Worm (Caenorhabditis elegans) whole organism, mixed stage, embryonic: ENCODE data around the gene Y15E3A.4.

Source experiments
- M03D4.4 ChIP-seq: sonication (generic microtip); optimal IDR thresholded peaks from 2 replicates; lab custom pipeline; 2017; ENCODE audit warnings: mild to moderate bottlenecking, missing genetic modification characterization, missing compliant biosample characterization
- bed-3 ChIP-seq: fragments of 200-800 bp; sonication (Bioruptor generic); optimal IDR thresholded peaks from 3 replicates; lab custom pipeline; 2018; ENCODE audit warnings: mild to moderate bottlenecking, missing genetic modification characterization, moderate library complexity, missing compliant biosample characterization
- blmp-1 ChIP-seq: fragments of 150-350 bp; optimal IDR thresholded peaks from 2 replicates; lab custom pipeline; 2014; ENCODE audit warnings: missing biosample characterization, missing genetic modification characterization
- ceh-39 ChIP-seq: fragments of 150-350 bp; optimal IDR thresholded peaks from 2 replicates; lab custom pipeline; 2014; ENCODE audit warnings: missing biosample characterization, missing genetic modification characterization
- ceh-43 ChIP-seq: fragments of 200-800 bp; sonication (Bioruptor generic); optimal IDR thresholded peaks from 2 replicates; lab custom pipeline; 2018; ENCODE audit warnings: mild to moderate bottlenecking, missing genetic modification characterization, moderate library complexity, missing compliant biosample characterization
- ceh-83 ChIP-seq: fragments of 200-800 bp; sonication (Bioruptor generic); optimal IDR thresholded peaks from 2 replicates; lab custom pipeline; 2018; ENCODE audit warnings: mild to moderate bottlenecking, missing genetic modification characterization, missing compliant biosample characterization
- ces-1 ChIP-seq: fragments of 150-350 bp; optimal IDR thresholded peaks from 2 replicates; lab custom pipeline; 2014; ENCODE audit warnings: missing biosample characterization, missing genetic modification reagents, missing genetic modification characterization
- cnd-1 ChIP-seq: fragments of 200-800 bp; sonication (Bioruptor generic); optimal IDR thresholded peaks from 2 replicates; lab custom pipeline; 2018; ENCODE audit warnings: mild to moderate bottlenecking, missing genetic modification characterization, missing compliant biosample characterization
- drap-1 ChIP-seq: fragments of 200-800 bp; sonication (Bioruptor generic); optimal IDR thresholded peaks from 3 replicates; lab custom pipeline; 2018; ENCODE audit warnings: mild to moderate bottlenecking, missing genetic modification characterization, missing compliant biosample characterization
- elt-1 ChIP-seq: sonication (generic microtip); optimal IDR thresholded peaks from 2 replicates; lab custom pipeline; 2017; ENCODE audit warnings: missing genetic modification characterization, mild to moderate bottlenecking, missing compliant biosample characterization, antibody characterized with exemption, moderate library complexity, borderline replicate concordance; ENCODE audit not compliant: insufficient read depth
- elt-3 ChIP-seq: fragments of 150-350 bp; optimal IDR thresholded peaks from 2 replicates; lab custom pipeline; 2014; ENCODE audit warnings: missing biosample characterization, missing genetic modification characterization
- flh-1 ChIP-seq: fragments of 200-800 bp; sonication (Bioruptor generic); optimal IDR thresholded peaks from 2 replicates; lab custom pipeline; 2018; ENCODE audit warnings: mild to moderate bottlenecking, missing genetic modification characterization, moderate library complexity, missing compliant biosample characterization
- ham-2 ChIP-seq: fragments of 200-800 bp; sonication (Bioruptor generic); optimal IDR thresholded peaks from 2 replicates; lab custom pipeline; 2018; ENCODE audit warnings: mild to moderate bottlenecking, missing genetic modification characterization, missing compliant biosample characterization
- hlh-1 ChIP-seq: fragments of 150-350 bp; optimal IDR thresholded peaks from 2 replicates; lab custom pipeline; 2014; ENCODE audit warnings: missing biosample characterization, missing genetic modification reagents, missing genetic modification characterization
- lin-13 ChIP-seq: fragments of 150-350 bp; optimal IDR thresholded peaks from 2 replicates; lab custom pipeline; 2014; ENCODE audit warnings: missing biosample characterization, missing genetic modification characterization
- lin-32 ChIP-seq: fragments of 200-800 bp; sonication (Bioruptor generic); optimal IDR thresholded peaks from 2 replicates; lab custom pipeline; 2018; ENCODE audit warnings: mild to moderate bottlenecking, missing genetic modification characterization, missing compliant biosample characterization
- lsy-2 ChIP-seq: fragments of 150-350 bp; optimal IDR thresholded peaks from 2 replicates; lab custom pipeline; 2014; ENCODE audit warnings: missing biosample characterization, missing genetic modification characterization
- mab-5 ChIP-seq: fragments of 150-350 bp; optimal IDR thresholded peaks from 2 replicates; lab custom pipeline; 2014; ENCODE audit warnings: missing biosample characterization, missing genetic modification characterization
- mep-1 ChIP-seq: fragments of 150-350 bp; optimal IDR thresholded peaks from 2 replicates; lab custom pipeline; 2017; ENCODE audit warnings: missing biosample characterization, missing genetic modification reagents, missing genetic modification characterization, inconsistent platforms
- mls-2 ChIP-seq: sonication (generic microtip); optimal IDR thresholded peaks from 2 replicates; lab custom pipeline; 2016; ENCODE audit warnings: mild to moderate bottlenecking, missing genetic modification characterization, moderate library complexity, missing compliant biosample characterization
- nhr-12 ChIP-seq: fragments of 150-350 bp; optimal IDR thresholded peaks from 2 replicates; lab custom pipeline; 2014; ENCODE audit warnings: missing biosample characterization, missing genetic modification characterization
- nhr-2 ChIP-seq: fragments of 150-350 bp; optimal IDR thresholded peaks from 2 replicates; lab custom pipeline; 2014; ENCODE audit warnings: missing biosample characterization, missing genetic modification characterization
- nhr-237 ChIP-seq: fragments of 150-350 bp; optimal IDR thresholded peaks from 2 replicates; lab custom pipeline; 2014; ENCODE audit warnings: missing biosample characterization, missing genetic modification characterization
- nhr-28 ChIP-seq: fragments of 150-350 bp; optimal IDR thresholded peaks from 2 replicates; lab custom pipeline; 2014; ENCODE audit warnings: missing biosample characterization, missing genetic modification characterization
- nhr-76 ChIP-seq: sonication (generic microtip); optimal IDR thresholded peaks from 2 replicates; lab custom pipeline; 2017; ENCODE audit warnings: missing biosample characterization, missing genetic modification characterization
- pha-4 ChIP-seq: fragments of 150-350 bp; optimal IDR thresholded peaks from 2 replicates; lab custom pipeline; 2018; ENCODE audit warnings: missing biosample characterization, missing genetic modification reagents, missing genetic modification characterization
- sem-2 ChIP-seq: fragments of 200-800 bp; sonication (Bioruptor generic); optimal IDR thresholded peaks from 2 replicates; lab custom pipeline; 2018; ENCODE audit warnings: mild to moderate bottlenecking, missing genetic modification characterization, missing compliant biosample characterization
- snpc-4 ChIP-seq: fragments of 150-350 bp; optimal IDR thresholded peaks from 2 replicates; lab custom pipeline; 2014; ENCODE audit warnings: missing biosample characterization, missing genetic modification characterization
- sptf-1 ChIP-seq: sonication (generic microtip); optimal IDR thresholded peaks from 2 replicates; lab custom pipeline; 2017; ENCODE audit warnings: mild to moderate bottlenecking, missing genetic modification characterization, moderate library complexity, missing compliant biosample characterization
- tbx-8 ChIP-seq: fragments of 200-800 bp; sonication (Bioruptor generic); optimal IDR thresholded peaks from 2 replicates; lab custom pipeline; 2018; ENCODE audit warnings: mild to moderate bottlenecking, missing genetic modification characterization, moderate library complexity, missing compliant biosample characterization
- unc-120 ChIP-seq: sonication (generic microtip); optimal IDR thresholded peaks from 2 replicates; lab custom pipeline; 2017; ENCODE audit warnings: missing genetic modification characterization, missing compliant biosample characterization; ENCODE audit not compliant: poor library complexity, severe bottlenecking
- unc-39 ChIP-seq: fragments of 150-350 bp; optimal IDR thresholded peaks from 2 replicates; lab custom pipeline; 2014; ENCODE audit warnings: missing biosample characterization, missing genetic modification characterization
- unc-62 ChIP-seq: fragments of 150-350 bp; optimal IDR thresholded peaks from 2 replicates; lab custom pipeline; 2014; ENCODE audit warnings: missing biosample characterization, missing genetic modification reagents, missing genetic modification characterization
- zip-8 ChIP-seq: fragments of 150-350 bp; optimal IDR thresholded peaks from 2 replicates; lab custom pipeline; 2014; ENCODE audit warnings: missing biosample characterization, missing genetic modification characterization
- ztf-11 ChIP-seq: fragments of 150-350 bp; optimal IDR thresholded peaks from 2 replicates; lab custom pipeline; 2014; ENCODE audit warnings: missing biosample characterization, missing genetic modification characterization

Y15E3A.4 gene

DNA sequence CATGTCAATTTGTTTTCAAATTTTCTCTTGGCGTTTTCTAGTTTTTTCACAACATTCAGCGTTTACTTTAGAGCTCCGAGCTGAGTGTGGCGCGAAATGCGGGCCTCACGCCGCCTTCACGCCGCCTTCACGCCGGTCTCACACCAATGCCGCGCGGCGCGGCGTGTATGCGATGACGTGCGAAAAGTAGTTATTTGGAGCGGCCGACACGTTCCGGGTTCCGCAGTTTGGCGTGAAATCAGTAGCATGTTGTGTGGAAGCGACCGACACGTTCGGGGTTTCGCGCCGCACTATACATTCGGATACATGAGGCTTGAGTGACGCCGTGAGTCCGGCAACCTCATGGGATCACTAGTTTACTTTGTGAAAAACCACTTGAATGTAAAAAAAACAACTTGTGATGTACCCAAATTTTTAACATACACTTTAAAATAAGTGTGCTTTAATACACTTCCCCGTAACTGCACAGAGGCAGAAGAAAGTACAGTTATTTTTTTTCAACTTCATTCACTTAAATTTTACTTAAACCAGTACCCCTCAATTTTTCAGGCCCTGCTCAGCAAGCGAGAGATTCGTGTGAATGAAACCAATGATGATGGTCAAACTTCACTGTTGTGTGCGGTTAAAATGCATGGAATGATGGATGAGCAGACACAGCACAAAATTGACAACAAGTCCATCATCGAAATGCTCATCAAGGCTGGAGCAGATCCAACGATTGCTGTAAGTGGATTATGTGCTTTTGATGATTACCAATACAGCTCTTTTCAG is 31.6 kb downstream of the Y15E3A.4 start:
- TF ChIP-seq nhr-76 (no peak), unc-62 (GFP tag; lab: Kevin White, UChicago) (no peak), lin-13 (tag; lab: Kevin White, UChicago) (no peak), ceh-83 (GFP tag; lab: Kevin White, UChicago) (no peak), nhr-237 (tag; lab: Kevin White, UChicago) (no peak), cnd-1 (tag; lab: Kevin White, UChicago) (no peak), unc-120 (tag; lab: Kevin White, UChicago) (no peak), ham-2 (no peak), snpc-4 (tag; lab: Kevin White, UChicago) (no peak), ceh-43 (no peak), hlh-1 (tag; lab: Kevin White, UChicago) (no peak), drap-1 (GFP tag; lab: Kevin White, UChicago) (no peak), zip-8 (tag; lab: Kevin White, UChicago) (no peak), mls-2 (tag; lab: Kevin White, UChicago) (no peak)

DNA sequence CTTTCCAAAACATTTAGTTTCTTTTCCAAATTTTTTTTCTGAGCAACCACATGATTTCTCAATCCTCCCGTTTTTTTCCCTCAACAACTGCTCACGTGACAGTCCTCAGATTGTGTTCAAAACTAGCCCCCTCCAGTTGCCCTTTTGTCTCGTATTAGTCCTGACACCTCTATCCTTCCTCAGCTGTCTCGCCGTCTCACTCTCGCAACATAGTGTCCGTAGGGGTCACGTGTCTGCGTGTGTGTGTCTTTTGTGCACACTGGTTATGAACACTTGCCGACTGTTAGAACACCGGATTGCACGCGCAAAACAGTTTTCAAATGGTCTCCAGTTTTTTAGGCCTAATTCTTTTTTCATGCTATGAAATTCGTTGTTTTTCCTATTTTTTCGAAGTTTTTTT is 34.5 kb downstream of the Y15E3A.4 start:
- TF ChIP-seq elt-1 (no peak), zip-8 (tag; lab: Kevin White, UChicago) (no peak), flh-1 (GFP tag; lab: Kevin White, UChicago) (no peak), mls-2 (tag; lab: Kevin White, UChicago) (peak; percentile 21), nhr-2 (tag; lab: Kevin White, UChicago) (peak; percentile 90), M03D4.4 (tag; lab: Kevin White, UChicago) (no peak), mep-1 (tag; lab: Kevin White, UChicago) (peak; percentile 71), tbx-8 (no peak), unc-62 (GFP tag; lab: Kevin White, UChicago) (peak; percentile 1), cnd-1 (tag; lab: Kevin White, UChicago) (peak; percentile 43), blmp-1 (no peak), unc-39 (no peak), unc-120 (tag; lab: Kevin White, UChicago) (peak; percentile 32), sem-2 (GFP tag; lab: Kevin White, UChicago) (no peak), nhr-12 (tag; lab: Kevin White, UChicago) (no peak), sptf-1 (tag; lab: Kevin White, UChicago) (peak; percentile 51), pha-4 (tag; lab: Kevin White, UChicago) (peak; percentile 48), lin-13 (tag; lab: Kevin White, UChicago) (peak; percentile 33), nhr-28 (tag; lab: Kevin White, UChicago) (no peak), hlh-1 (tag; lab: Kevin White, UChicago) (peak; percentile 83), ces-1 (GFP tag; lab: Kevin White, UChicago) (no peak), lsy-2 (tag; lab: Kevin White, UChicago) (no peak), snpc-4 (tag; lab: Kevin White, UChicago) (no peak), ceh-43 (no peak), nhr-237 (tag; lab: Kevin White, UChicago) (peak; percentile 21), lin-32 (GFP tag; lab: Kevin White, UChicago) (no peak), ceh-83 (GFP tag; lab: Kevin White, UChicago) (no peak), bed-3 (GFP tag; lab: Kevin White, UChicago) (no peak), mab-5 (no peak), ztf-11 (no peak), ceh-39 (no peak), elt-3 (tag; lab: Kevin White, UChicago) (no peak), ham-2 (peak; percentile 15), nhr-76 (no peak), drap-1 (GFP tag; lab: Kevin White, UChicago) (peak; percentile 41)
- TF ChIP-seq, all 35 proteins: peak for 13

DNA sequence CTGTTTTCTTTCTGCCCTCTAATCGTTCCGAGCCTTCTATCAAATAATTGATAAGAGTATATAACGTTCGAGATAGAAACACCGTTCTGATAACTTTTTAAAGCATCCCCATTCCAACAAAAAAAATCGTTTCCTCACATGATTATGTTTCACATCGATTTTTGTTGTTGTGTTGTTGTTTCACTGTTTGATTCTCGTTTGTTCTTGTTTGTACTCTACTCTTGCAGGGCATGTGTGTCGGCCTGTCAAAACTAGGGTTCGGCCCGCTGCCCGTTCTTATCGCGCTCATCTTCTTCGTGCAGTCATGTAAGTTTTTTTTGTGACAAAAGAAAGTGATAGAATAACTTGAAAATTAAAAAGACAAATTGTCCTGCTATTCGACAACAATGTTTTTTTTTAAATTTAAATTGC is 35.0 kb downstream of the Y15E3A.4 start, which contains the start of gene C33A11.2:
TSS of gene C33A11.2 (plus strand) at position 226 of the 411 bp plus-strand sequence.
- no peak for TF ChIP-seq nhr-2 (tag; lab: Kevin White, UChicago)
- TF ChIP-seq cnd-1 (tag; lab: Kevin White, UChicago): no peak
- TF ChIP-seq ceh-43: no peak
- TF ChIP-seq tbx-8: no peak
- TF ChIP-seq lsy-2 (tag; lab: Kevin White, UChicago): no peak
- TF ChIP-seq nhr-28 (tag; lab: Kevin White, UChicago): no peak
- no peak for TF ChIP-seq mab-5
- no peak for TF ChIP-seq mls-2 (tag; lab: Kevin White, UChicago)
- no peak for TF ChIP-seq unc-39
- TF ChIP-seq elt-1: no peak
- TF ChIP-seq ham-2: no peak
- no peak for TF ChIP-seq bed-3 (GFP tag; lab: Kevin White, UChicago)
- TF ChIP-seq elt-3 (tag; lab: Kevin White, UChicago): no peak
- no peak for TF ChIP-seq nhr-76
- no peak for TF ChIP-seq ceh-83 (GFP tag; lab: Kevin White, UChicago)
- TF ChIP-seq ceh-39: no peak
- no peak for TF ChIP-seq zip-8 (tag; lab: Kevin White, UChicago)
- TF ChIP-seq ztf-11: no peak
- no peak for TF ChIP-seq mep-1 (tag; lab: Kevin White, UChicago)
- TF ChIP-seq ces-1 (GFP tag; lab: Kevin White, UChicago): no peak
